Worm (Caenorhabditis elegans): ENCODE data around the gene F27D9.12.
A peak's percentile ranks its signal among the peaks of the same experiment; 100 is the strongest.

Gene F27D9.12

ce11 chrX:7681965-7682946, 25.5 kb upstream of the F27D9.12 start, which contains the start of gene unc-18:
Gene unc-18, plus strand, starts transcription at chrX:7682896.
- TF ChIP-seq zag-1 (tag; optimal IDR thresholded peaks at IDR 0.05) (no peak), lin-11 (tag; optimal IDR thresholded peaks at IDR 0.05) (no peak), lin-39 (tag; optimal IDR thresholded peaks at IDR 0.05) (peak; percentile 21), lsy-2 (tag; optimal IDR thresholded peaks at IDR 0.05) (peak in 1 of 2 experiments; percentile 62), unc-62 (GFP tag; optimal IDR thresholded peaks at IDR 0.05) (no peak), lin-13 (GFP tag; optimal IDR thresholded peaks at IDR 0.05) (peak; percentile 18), gmeb-1 (tag; optimal IDR thresholded peaks at IDR 0.05) (no peak), F13H6.1 (tag; optimal IDR thresholded peaks at IDR 0.05) (peak; percentile 32), snpc-4 (tag; optimal IDR thresholded peaks at IDR 0.05) (no peak), crh-2 (tag; optimal IDR thresholded peaks at IDR 0.05) (peak; percentile 54), fos-1 (tag; optimal IDR thresholded peaks at IDR 0.05) (no peak), sem-4 (tag; optimal IDR thresholded peaks at IDR 0.05) (no peak), unc-55 (GFP tag; optimal IDR thresholded peaks at IDR 0.05) (peak; percentile 79), nhr-25 (tag; optimal IDR thresholded peaks at IDR 0.05) (no peak), nhr-6 (tag; optimal IDR thresholded peaks at IDR 0.05) (peak; percentile 42), C34F6.9 (tag; optimal IDR thresholded peaks at IDR 0.05) (peak; percentile 60), sma-3 (GFP tag; optimal IDR thresholded peaks at IDR 0.05) (no peak), nhr-21 (tag; optimal IDR thresholded peaks at IDR 0.05) (no peak), mab-5 (tag; optimal IDR thresholded peaks at IDR 0.05) (peak; percentile 38), nhr-129 (tag; optimal IDR thresholded peaks at IDR 0.05) (peak; percentile 67), sma-9 (GFP tag; optimal IDR thresholded peaks at IDR 0.05) (peak; percentile 24), sma-9 (tag; optimal IDR thresholded peaks at IDR 0.05) (no peak), skn-1 (tag; optimal IDR thresholded peaks at IDR 0.05) (no peak), R02D3.7 (tag; optimal IDR thresholded peaks at IDR 0.05) (no peak), mdl-1 (tag; optimal IDR thresholded peaks at IDR 0.05) (peak in 1 of 2 experiments; percentile 28)

- TF ChIP-seq fos-1 (tag; optimal IDR thresholded peaks at IDR 0.05): peak; percentile 19
- TF ChIP-seq nhr-10 (tag; optimal IDR thresholded peaks at IDR 0.05): no peak
- TF ChIP-seq nhr-23 (tag; optimal IDR thresholded peaks at IDR 0.05): no peak
- no peak for TF ChIP-seq nhr-25 (tag; optimal IDR thresholded peaks at IDR 0.05)
- no peak for TF ChIP-seq unc-39 (tag; optimal IDR thresholded peaks at IDR 0.05)
- no peak for TF ChIP-seq skn-1 (tag; optimal IDR thresholded peaks at IDR 0.05)
- TF ChIP-seq alr-1 (tag; optimal IDR thresholded peaks at IDR 0.05): no peak
- peak; percentile 14 for TF ChIP-seq unc-55 (GFP tag; optimal IDR thresholded peaks at IDR 0.05)
- peak; percentile 31 for TF ChIP-seq sma-9 (GFP tag; optimal IDR thresholded peaks at IDR 0.05)
- TF ChIP-seq sma-9 (tag; optimal IDR thresholded peaks at IDR 0.05): no peak
- no peak for TF ChIP-seq F13H6.1 (tag; optimal IDR thresholded peaks at IDR 0.05)
- TF ChIP-seq ztf-11 (tag; optimal IDR thresholded peaks at IDR 0.05): no peak
- no peak for TF ChIP-seq ZK546.5 (tag; optimal IDR thresholded peaks at IDR 0.05)
Observed at ce11 chrX:7680545-7681330, 24.0 kb upstream of the F27D9.12 start, which contains the start of gene stn-2. Gene stn-2, minus strand, starts transcription at chrX:7680619.

- TF ChIP-seq nhr-237 (tag; optimal IDR thresholded peaks at IDR 0.05): no peak
- TF ChIP-seq nhr-21 (tag; optimal IDR thresholded peaks at IDR 0.05): no peak
- TF ChIP-seq mbf-1 (tag; optimal IDR thresholded peaks at IDR 0.05): no peak
- TF ChIP-seq nhr-77 (tag; optimal IDR thresholded peaks at IDR 0.05): no peak
- TF ChIP-seq nhr-6 (tag; optimal IDR thresholded peaks at IDR 0.05): no peak
- TF ChIP-seq Y55F3AM.14 (GFP tag; optimal IDR thresholded peaks at IDR 0.05): no peak
- no peak for TF ChIP-seq ztf-4 (tag; optimal IDR thresholded peaks at IDR 0.05)
- no peak for TF ChIP-seq mab-5 (tag; optimal IDR thresholded peaks at IDR 0.05)
- TF ChIP-seq ztf-11 (tag; optimal IDR thresholded peaks at IDR 0.05): no peak
- no peak for TF ChIP-seq mdl-1 (tag; optimal IDR thresholded peaks at IDR 0.05)
Observed at ce11 chrX:7679835-7680234, 23.1 kb upstream of the F27D9.12 start.
